Fruit fly (Drosophila melanogaster) whole organism, embryonic: Measurements from ENCODE around the gene elgi.

Experiments
- Ada2b ChIP-seq: fragments of 200-800 bp; sonication (Bioruptor generic); IDR thresholded peaks from 2 replicates; pipeline ENCODE4 v1.3.6; 2022; ENCODE audit warnings: missing biosample characterization, missing genetic modification characterization
- Atf6 ChIP-seq: fragments of 200-800 bp; sonication (Bioruptor generic); IDR thresholded peaks from 2 replicates; pipeline ENCODE4 v1.3.6; 2022; ENCODE audit warnings: missing biosample characterization, missing genetic modification characterization
- Bdp1 ChIP-seq: fragments of 200-800 bp; sonication (Bioruptor generic); optimal IDR thresholded peaks from 3 replicates; lab custom pipeline; 2016; ENCODE audit warnings: missing biosample characterization, missing genetic modification characterization
- Blimp-1 ChIP-seq: fragments of 200-800 bp; sonication (Bioruptor generic); optimal IDR thresholded peaks from 3 replicates; lab custom pipeline; 2018; ENCODE audit warnings: missing biosample characterization, missing genetic modification characterization, mild to moderate bottlenecking, moderate library complexity, missing genetic modification reagents
- Bteb2 ChIP-seq: fragments of 200-800 bp; sonication (Bioruptor generic); optimal IDR thresholded peaks from 2 replicates; lab custom pipeline; 2016; ENCODE audit warnings: missing biosample characterization, missing genetic modification characterization
- CG10147 ChIP-seq: fragments of 200-800 bp; sonication (Bioruptor generic); optimal IDR thresholded peaks from 2 replicates; lab custom pipeline; 2019; ENCODE audit warnings: missing biosample characterization, mild to moderate bottlenecking, missing genetic modification characterization, moderate library complexity
- CG1024 ChIP-seq: fragments of 200-800 bp; sonication (Bioruptor generic); IDR thresholded peaks from 2 replicates; pipeline ENCODE4 v1.3.6; 2022; ENCODE audit warnings: missing biosample characterization, missing genetic modification characterization
- CG12071 ChIP-seq: fragments of 200-800 bp; sonication (Bioruptor generic); optimal IDR thresholded peaks from 3 replicates; lab custom pipeline; 2018; ENCODE audit warnings: missing biosample characterization, mild to moderate bottlenecking, missing genetic modification characterization
- CG15514 ChIP-seq: fragments of 200-800 bp; sonication (Bioruptor generic); optimal IDR thresholded peaks from 3 replicates; lab custom pipeline; 2017; ENCODE audit warnings: missing biosample characterization, missing genetic modification characterization, mild to moderate bottlenecking, moderate library complexity, missing genetic modification reagents
- CG17385 ChIP-seq: fragments of 200-800 bp; sonication (Bioruptor generic); optimal IDR thresholded peaks from 3 replicates; lab custom pipeline; 2018; ENCODE audit warnings: missing biosample characterization, mild to moderate bottlenecking, missing genetic modification characterization
- CG17912 ChIP-seq: fragments of 200-800 bp; sonication (Bioruptor generic); optimal IDR thresholded peaks from 2 replicates; lab custom pipeline; 2018; ENCODE audit warnings: missing biosample characterization, mild to moderate bottlenecking, missing genetic modification characterization
- CG18764 ChIP-seq: fragments of 200-800 bp; sonication (Bioruptor generic); optimal IDR thresholded peaks from 3 replicates; lab custom pipeline; 2016; ENCODE audit warnings: missing biosample characterization, missing genetic modification characterization
- CG2199 ChIP-seq: fragments of 200-800 bp; sonication (Bioruptor generic); IDR thresholded peaks from 3 replicates; pipeline ENCODE4 v1.3.6; 2022; ENCODE audit warnings: missing biosample characterization, missing genetic modification characterization
- CG3281 ChIP-seq: fragments of 200-800 bp; sonication (Bioruptor generic); optimal IDR thresholded peaks from 3 replicates; lab custom pipeline; 2017; ENCODE audit warnings: missing biosample characterization, mild to moderate bottlenecking, missing genetic modification characterization
- CG4404 ChIP-seq: fragments of 200-800 bp; sonication (Bioruptor generic); IDR thresholded peaks from 2 replicates; pipeline ENCODE4 v1.3.6; 2022; ENCODE audit warnings: missing biosample characterization, missing genetic modification characterization
- CG4730 ChIP-seq: fragments of 200-800 bp; sonication (Bioruptor generic); IDR thresholded peaks from 2 replicates; pipeline ENCODE4 v1.3.6; 2022; ENCODE audit warnings: missing biosample characterization, missing genetic modification characterization
- CG5245 ChIP-seq: fragments of 200-800 bp; sonication (Bioruptor generic); optimal IDR thresholded peaks from 3 replicates; lab custom pipeline; 2016; ENCODE audit warnings: missing biosample characterization, missing genetic modification characterization
- CG6765 ChIP-seq: fragments of 200-800 bp; sonication (Bioruptor generic); optimal IDR thresholded peaks from 3 replicates; lab custom pipeline; 2017; ENCODE audit warnings: missing biosample characterization, mild to moderate bottlenecking, missing genetic modification characterization
- CG7745 ChIP-seq: fragments of 200-800 bp; sonication (Bioruptor generic); optimal IDR thresholded peaks from 2 replicates; lab custom pipeline; 2018; ENCODE audit warnings: missing biosample characterization, mild to moderate bottlenecking, missing genetic modification characterization, moderate library complexity
- CG9797 ChIP-seq: fragments of 200-800 bp; sonication (Bioruptor generic); optimal IDR thresholded peaks from 3 replicates; lab custom pipeline; 2018; ENCODE audit warnings: missing biosample characterization, mild to moderate bottlenecking, missing genetic modification characterization
- Deaf1 ChIP-seq: fragments of 200-800 bp; optimal IDR thresholded peaks from 3 replicates; lab custom pipeline; 2019; ENCODE audit warnings: missing biosample characterization, mild to moderate bottlenecking, missing genetic modification characterization, moderate library complexity
- GATAe ChIP-seq: fragments of 200-800 bp; sonication (Bioruptor generic); conservative IDR thresholded peaks from 2 replicates; pipeline ENCODE4 v1.3.6; 2022; ENCODE audit warnings: missing biosample characterization, missing genetic modification characterization
- Gug ChIP-seq: fragments of 200-800 bp; sonication (Bioruptor generic); IDR thresholded peaks from 4 replicates; pipeline ENCODE4 v1.3.6; 2022; ENCODE audit warnings: missing biosample characterization, missing genetic modification characterization
- HLH4C ChIP-seq: fragments of 200-800 bp; sonication (Bioruptor generic); IDR thresholded peaks from 3 replicates; pipeline ENCODE4 v1.3.6; 2022; ENCODE audit warnings: missing biosample characterization, missing genetic modification characterization; ENCODE audit not compliant: partially characterized antibody
- HmgD ChIP-seq: fragments of 200-800 bp; sonication (Bioruptor generic); optimal IDR thresholded peaks from 3 replicates; lab custom pipeline; 2016; ENCODE audit warnings: missing biosample characterization, missing genetic modification characterization
- Hr3 ChIP-seq: fragments of 200-800 bp; sonication (Bioruptor generic); optimal IDR thresholded peaks from 3 replicates; lab custom pipeline; 2016; ENCODE audit warnings: missing biosample characterization, missing genetic modification characterization
- Hr51 ChIP-seq, 2 experiments: fragments of 200-800 bp; sonication (Bioruptor generic); optimal IDR thresholded peaks; 2 replicates in 1 of 2; 3 replicates in 1 of 2; lab custom pipeline; 2016 to 2018; ENCODE audit warnings: missing biosample characterization in 2 of 2, missing genetic modification characterization in 2 of 2, mild to moderate bottlenecking in 1 of 2, moderate library complexity in 1 of 2
- Hsf ChIP-seq: fragments of 200-800 bp; sonication (Bioruptor generic); optimal IDR thresholded peaks from 3 replicates; lab custom pipeline; 2016; ENCODE audit warnings: missing biosample characterization, missing genetic modification characterization
- MTF-1 ChIP-seq: fragments of 200-800 bp; sonication (Bioruptor generic); optimal IDR thresholded peaks from 2 replicates; lab custom pipeline; 2018; ENCODE audit warnings: missing biosample characterization, mild to moderate bottlenecking, missing genetic modification characterization, borderline replicate concordance
- al ChIP-seq: fragments of 200-800 bp; sonication (Bioruptor generic); IDR thresholded peaks from 2 replicates; pipeline ENCODE4 v1.3.6; 2022; ENCODE audit warnings: missing biosample characterization, missing genetic modification characterization
- ap ChIP-seq: fragments of 200-800 bp; sonication (Bioruptor generic); IDR thresholded peaks from 2 replicates; pipeline ENCODE4 v1.3.6; 2022; ENCODE audit warnings: missing biosample characterization, missing genetic modification characterization
- az2 ChIP-seq: fragments of 200-800 bp; sonication (Bioruptor generic); optimal IDR thresholded peaks from 3 replicates; lab custom pipeline; 2016; ENCODE audit warnings: missing biosample characterization, missing genetic modification characterization
- bigmax ChIP-seq: fragments of 200-800 bp; sonication (Bioruptor generic); optimal IDR thresholded peaks from 2 replicates; lab custom pipeline; 2018; ENCODE audit warnings: missing biosample characterization, mild to moderate bottlenecking, missing genetic modification characterization
- chn ChIP-seq: fragments of 200-800 bp; sonication (Bioruptor generic); optimal IDR thresholded peaks from 2 replicates; lab custom pipeline; 2016; ENCODE audit warnings: missing biosample characterization, missing genetic modification characterization
- danr ChIP-seq: fragments of 200-800 bp; sonication (Bioruptor generic); IDR thresholded peaks from 2 replicates; pipeline ENCODE4 v1.3.6; 2022; ENCODE audit warnings: missing biosample characterization, missing genetic modification characterization
- dmrt11E ChIP-seq: fragments of 200-800 bp; sonication (Bioruptor generic); optimal IDR thresholded peaks from 3 replicates; lab custom pipeline; 2018; ENCODE audit warnings: missing biosample characterization, mild to moderate bottlenecking, missing genetic modification characterization, moderate library complexity
- ems ChIP-seq: fragments of 200-800 bp; sonication (Bioruptor generic); optimal IDR thresholded peaks from 3 replicates; lab custom pipeline; 2016; ENCODE audit warnings: missing biosample characterization, missing genetic modification characterization
- fd102C ChIP-seq: fragments of 200-800 bp; sonication (Bioruptor generic); optimal IDR thresholded peaks from 2 replicates; lab custom pipeline; 2018; ENCODE audit warnings: missing biosample characterization, mild to moderate bottlenecking, missing genetic modification characterization, moderate library complexity
- hkb ChIP-seq, 2 experiments: fragments of 200-800 bp in 1 of 2; fragments of >200 bp in 1 of 2; sonication (Bioruptor generic) in 1 of 2; IDR thresholded peaks in 1 of 2; optimal IDR thresholded peaks in 1 of 2; 2 replicates each; pipeline versions ENCODE4 v1.3.6 to Lab custom; 2017 to 2022; ENCODE audit warnings: missing biosample characterization in 1 of 2, missing genetic modification characterization in 1 of 2
- insv ChIP-seq, 2 experiments: fragments of 200-800 bp; sonication (Bioruptor generic); optimal IDR thresholded peaks; 3 replicates each; lab custom pipeline; 2016 to 2018; ENCODE audit warnings: missing biosample characterization in 2 of 2, missing genetic modification characterization in 2 of 2
- pb ChIP-seq: fragments of 200-800 bp; sonication (Bioruptor generic); optimal IDR thresholded peaks from 3 replicates; lab custom pipeline; 2016; ENCODE audit warnings: missing biosample characterization, missing genetic modification characterization
- peb ChIP-seq: fragments of 200-800 bp; sonication (Bioruptor generic); IDR thresholded peaks from 2 replicates; pipeline ENCODE4 v1.3.6; 2022; ENCODE audit warnings: missing biosample characterization, missing genetic modification characterization
- phol ChIP-seq: fragments of 200-800 bp; sonication (Bioruptor generic); optimal IDR thresholded peaks from 3 replicates; lab custom pipeline; 2018; ENCODE audit warnings: missing biosample characterization, mild to moderate bottlenecking, missing genetic modification characterization, moderate library complexity
- ranshi ChIP-seq: fragments of 200-800 bp; sonication (Bioruptor generic); IDR thresholded peaks from 2 replicates; pipeline ENCODE4 v1.3.6; 2022; ENCODE audit warnings: missing biosample characterization, missing genetic modification characterization
- sd ChIP-seq: fragments of 200-800 bp; sonication (Bioruptor generic); optimal IDR thresholded peaks from 3 replicates; lab custom pipeline; 2018; ENCODE audit warnings: missing biosample characterization, mild to moderate bottlenecking, missing genetic modification characterization, moderate library complexity
- sisA ChIP-seq: fragments of 200-800 bp; sonication (Bioruptor generic); IDR thresholded peaks from 2 replicates; pipeline ENCODE4 v1.3.6; 2022; ENCODE audit warnings: missing biosample characterization, missing genetic modification characterization
- slp2 ChIP-seq: fragments of 200-800 bp; sonication (Bioruptor generic); optimal IDR thresholded peaks from 2 replicates; lab custom pipeline; 2016; ENCODE audit warnings: missing biosample characterization, missing genetic modification characterization
- ssp ChIP-seq: fragments of 200-800 bp; sonication (Bioruptor generic); IDR thresholded peaks from 2 replicates; pipeline ENCODE4 v1.3.6; 2022; ENCODE audit warnings: missing biosample characterization, missing genetic modification characterization
- tap ChIP-seq: fragments of 200-800 bp; optimal IDR thresholded peaks from 3 replicates; lab custom pipeline; 2019; ENCODE audit warnings: missing biosample characterization, mild to moderate bottlenecking, missing genetic modification characterization, moderate library complexity
- unpg ChIP-seq: fragments of 200-800 bp; sonication (Bioruptor generic); optimal IDR thresholded peaks from 3 replicates; lab custom pipeline; 2018; ENCODE audit warnings: missing biosample characterization, mild to moderate bottlenecking, missing genetic modification characterization, moderate library complexity

elgi gene

DNA sequence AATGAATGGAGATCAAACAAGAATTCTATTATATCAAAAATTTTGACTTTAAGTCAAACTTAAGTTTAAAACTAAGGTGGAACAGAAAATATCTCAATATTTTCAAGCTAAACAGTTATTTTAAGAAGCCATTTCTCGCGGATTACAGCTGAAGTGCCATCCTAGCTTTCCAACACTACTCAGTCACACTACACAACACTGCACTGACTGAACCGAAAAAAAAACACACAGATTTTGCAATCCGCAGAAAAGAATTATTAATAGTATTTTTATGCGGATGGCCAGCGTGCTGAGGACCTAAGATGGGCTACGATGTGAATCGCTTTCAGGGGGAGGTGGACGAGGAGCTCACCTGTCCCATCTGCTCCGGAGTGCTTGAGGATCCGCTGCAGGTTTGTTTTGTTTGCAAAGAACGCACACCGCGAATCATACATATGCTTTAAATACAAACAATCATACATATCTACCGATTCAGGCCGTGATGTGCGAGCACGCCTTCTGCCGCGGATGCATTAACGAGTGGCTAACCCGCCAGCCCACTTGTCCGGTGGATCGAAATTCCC is at the start of gene elgi (continued):
- peak; percentile 28 for TF ChIP-seq CG5245 (GFP tag; lab: Kevin White, UChicago)
- TF ChIP-seq Gug (GFP tag; lab: Robert Waterston, UW), result no peak; the same call in 3 of the 4 replicates
- TF ChIP-seq ssp (GFP tag; lab: Robert Waterston, UW), result no peak
- TF ChIP-seq HLH4C, result no peak
- no peak for TF ChIP-seq CG17912 (GFP tag; lab: Kevin White, UChicago)
- TF ChIP-seq CG10147, result peak; percentile 33
- peak; percentile 67 for TF ChIP-seq phol (tag; lab: Kevin White, UChicago)
- TF ChIP-seq unpg (GFP tag; lab: Kevin White, UChicago), result peak; percentile 39
- TF ChIP-seq peb (GFP tag; lab: Robert Waterston, UW), result no peak
- TF ChIP-seq Hsf, result peak; percentile 75
- TF ChIP-seq MTF-1 (GFP tag; lab: Kevin White, UChicago), result no peak
- no peak for TF ChIP-seq insv (GFP tag; optimal IDR thresholded peaks at IDR 0.05; lab: Kevin White, UChicago)
- TF ChIP-seq Hr51 (GFP tag; optimal IDR thresholded peaks at IDR 0.05; lab: Kevin White, UChicago), result peak in 1 of 2 experiments; percentile 61
- TF ChIP-seq Hr3 (GFP tag; lab: Kevin White, UChicago), result peak; percentile 53
- no peak for TF ChIP-seq ap
- no peak for TF ChIP-seq tap (tag; lab: Kevin White, UChicago)
- TF ChIP-seq pb, result no peak
- peak; percentile 46 for TF ChIP-seq chn (GFP tag; lab: Kevin White, UChicago)
- TF ChIP-seq GATAe (GFP tag; lab: Robert Waterston, UW), result no peak
- TF ChIP-seq Deaf1 (tag; lab: Kevin White, UChicago), result no peak
- peak; percentile 37 for TF ChIP-seq CG18764 (GFP tag; lab: Kevin White, UChicago)
- peak; percentile 21; the same call in 1 of the 2 replicates for TF ChIP-seq Ada2b (GFP tag; lab: Robert Waterston, UW)
- TF ChIP-seq ranshi (GFP tag; lab: Robert Waterston, UW), result peak; percentile 26; the same call in 1 of the 2 replicates
- no peak for TF ChIP-seq CG4404 (GFP tag; lab: Robert Waterston, UW)
- TF ChIP-seq danr (GFP tag; lab: Robert Waterston, UW), result no peak
- peak; percentile 63 for TF ChIP-seq HmgD (GFP tag; lab: Kevin White, UChicago)
- TF ChIP-seq CG6765 (GFP tag; lab: Kevin White, UChicago), result peak; percentile 27
- TF ChIP-seq sisA (GFP tag; lab: Robert Waterston, UW), result 0 out of 2 replicates have a peak, but pooled peaks have one; percentile 25
- no peak for TF ChIP-seq al
- TF ChIP-seq CG2199 (GFP tag; lab: Robert Waterston, UW), result no peak
- TF ChIP-seq CG1024 (GFP tag; lab: Robert Waterston, UW), result peak; percentile 35
- no peak for TF ChIP-seq Blimp-1 (GFP tag; lab: Kevin White, UChicago)
- TF ChIP-seq Bdp1 (GFP tag; lab: Kevin White, UChicago), result peak; percentile 39
- no peak for TF ChIP-seq CG4730 (GFP tag; lab: Robert Waterston, UW)
- TF ChIP-seq Atf6, result peak; percentile 28; the same call in 1 of the 2 replicates
- TF ChIP-seq slp2 (GFP tag; lab: Kevin White, UChicago), result no peak
- TF ChIP-seq az2, result peak; percentile 36
- TF ChIP-seq CG12071 (GFP tag; lab: Kevin White, UChicago), result peak; percentile 25
- peak; percentile 65 for TF ChIP-seq Bteb2 (GFP tag; lab: Kevin White, UChicago)
- peak; percentile 47 for TF ChIP-seq ems (GFP tag; lab: Kevin White, UChicago)
- TF ChIP-seq bigmax (GFP tag; lab: Kevin White, UChicago), result no peak
- no peak for TF ChIP-seq hkb (optimal IDR thresholded peaks at IDR 0.05; lab: Kevin White, UChicago)
- peak; percentile 36; the same call in 1 of the 2 replicates for TF ChIP-seq hkb (GFP tag; IDR thresholded peaks at IDR 0.05; lab: Robert Waterston, UW)
- no peak for TF ChIP-seq fd102C (GFP tag; lab: Kevin White, UChicago)
- peak; percentile 14 for TF ChIP-seq dmrt11E (tag; lab: Kevin White, UChicago)
- no peak for TF ChIP-seq sd
- peak; percentile 43 for TF ChIP-seq CG3281 (GFP tag; lab: Kevin White, UChicago)
- no peak for TF ChIP-seq CG7745 (tag; lab: Kevin White, UChicago)
- TF ChIP-seq CG15514, result peak; percentile 66
- TF ChIP-seq CG9797 (GFP tag; lab: Kevin White, UChicago), result no peak
- TF ChIP-seq CG17385, result peak; percentile 62
